Worm (Caenorhabditis elegans) whole organism, L2 larva: ENCODE results near the gene egrh-3.

Experiments used
- C34F6.9 ChIP-seq: fragments of 150-350 bp; optimal IDR thresholded peaks from 2 replicates; lab custom pipeline; 2014; ENCODE audit warnings: missing biosample characterization, missing genetic modification characterization
- F13H6.1 ChIP-seq: sonication (generic microtip); optimal IDR thresholded peaks from 2 replicates; lab custom pipeline; 2016; ENCODE audit warnings: missing genetic modification characterization, missing compliant biosample characterization
- R02D3.7 ChIP-seq: fragments of 150-350 bp; optimal IDR thresholded peaks from 2 replicates; lab custom pipeline; 2014; ENCODE audit warnings: missing biosample characterization, missing genetic modification characterization
- Y55F3AM.14 ChIP-seq: fragments of 200-800 bp; sonication (Bioruptor generic); optimal IDR thresholded peaks from 2 replicates; lab custom pipeline; 2018; ENCODE audit warnings: mild to moderate bottlenecking, missing genetic modification characterization, missing compliant biosample characterization
- ZK546.5 ChIP-seq: sonication (generic microtip); optimal IDR thresholded peaks from 2 replicates; lab custom pipeline; 2017; ENCODE audit warnings: missing biosample characterization, missing genetic modification characterization
- alr-1 ChIP-seq: fragments of 150-350 bp; optimal IDR thresholded peaks from 2 replicates; lab custom pipeline; 2014; ENCODE audit warnings: missing biosample characterization, missing genetic modification characterization
- aly-2 ChIP-seq: fragments of 150-350 bp; optimal IDR thresholded peaks from 2 replicates; lab custom pipeline; 2014; ENCODE audit warnings: missing biosample characterization, missing genetic modification characterization
- ama-1 ChIP-seq: fragments of 150-350 bp; optimal IDR thresholded peaks from 2 replicates; lab custom pipeline; 2018; ENCODE audit warnings: inconsistent platforms
- blmp-1 ChIP-seq: sonication (generic microtip); optimal IDR thresholded peaks from 2 replicates; lab custom pipeline; 2017; ENCODE audit warnings: missing genetic modification characterization, mild to moderate bottlenecking, missing compliant biosample characterization, antibody characterized with exemption, moderate library complexity; ENCODE audit not compliant: insufficient read depth
- ceh-16 ChIP-seq: fragments of 150-350 bp; optimal IDR thresholded peaks from 2 replicates; lab custom pipeline; 2014; ENCODE audit warnings: missing biosample characterization, missing genetic modification characterization
- ceh-82 ChIP-seq: fragments of 150-350 bp; optimal IDR thresholded peaks from 2 replicates; lab custom pipeline; 2014; ENCODE audit warnings: missing biosample characterization, missing genetic modification characterization
- crh-2 ChIP-seq: sonication (generic microtip); optimal IDR thresholded peaks from 2 replicates; lab custom pipeline; 2017; ENCODE audit warnings: missing biosample characterization, missing genetic modification characterization
- dmd-4 ChIP-seq: sonication (generic microtip); optimal IDR thresholded peaks from 2 replicates; lab custom pipeline; 2017; ENCODE audit warnings: missing biosample characterization, missing genetic modification characterization
- egl-27 ChIP-seq: sonication (generic microtip); optimal IDR thresholded peaks from 3 replicates; lab custom pipeline; 2017; ENCODE audit warnings: missing biosample characterization, missing genetic modification reagents, missing genetic modification characterization
- elt-1 ChIP-seq: fragments of 150-350 bp; optimal IDR thresholded peaks from 2 replicates; lab custom pipeline; 2014; ENCODE audit warnings: missing biosample characterization, missing genetic modification characterization
- elt-3 ChIP-seq: sonication (generic microtip); optimal IDR thresholded peaks from 2 replicates; lab custom pipeline; 2017; ENCODE audit warnings: missing biosample characterization, missing genetic modification characterization
- gmeb-1 ChIP-seq: fragments of 150-350 bp; optimal IDR thresholded peaks from 2 replicates; lab custom pipeline; 2014; ENCODE audit warnings: missing biosample characterization, missing genetic modification characterization
- lin-11 ChIP-seq: fragments of 150-350 bp; sonication (generic microtip); optimal IDR thresholded peaks from 2 replicates; lab custom pipeline; 2014; ENCODE audit warnings: missing biosample characterization, missing genetic modification characterization, inconsistent platforms, mixed read lengths
- lin-13 ChIP-seq: fragments of 150-350 bp; optimal IDR thresholded peaks from 2 replicates; lab custom pipeline; 2014; ENCODE audit warnings: missing biosample characterization, missing genetic modification reagents, missing genetic modification characterization
- lin-39 ChIP-seq: fragments of 150-350 bp; optimal IDR thresholded peaks from 2 replicates; lab custom pipeline; 2014; ENCODE audit warnings: missing biosample characterization, missing genetic modification reagents, missing genetic modification characterization
- lsy-2 ChIP-seq, 2 experiments: fragments of 150-350 bp in 1 of 2; sonication (generic microtip) in 1 of 2; optimal IDR thresholded peaks; 2 replicates each; lab custom pipeline; 2014 to 2017; ENCODE audit warnings: missing biosample characterization in 2 of 2, missing genetic modification characterization in 2 of 2
- mab-5 ChIP-seq: fragments of 150-350 bp; optimal IDR thresholded peaks from 2 replicates; lab custom pipeline; 2014; ENCODE audit warnings: missing biosample characterization, missing genetic modification characterization
- mbf-1 ChIP-seq: sonication (generic microtip); optimal IDR thresholded peaks from 2 replicates; lab custom pipeline; 2017; ENCODE audit warnings: missing biosample characterization, missing genetic modification characterization
- mdl-1 ChIP-seq, 2 experiments: fragments of 150-350 bp in 1 of 2; sonication (generic microtip) in 1 of 2; optimal IDR thresholded peaks; 2 replicates each; lab custom pipeline; 2017; ENCODE audit warnings: missing biosample characterization in 2 of 2, missing genetic modification characterization in 2 of 2
- nhr-10 ChIP-seq: sonication (generic microtip); optimal IDR thresholded peaks from 2 replicates; lab custom pipeline; 2017; ENCODE audit warnings: missing biosample characterization, missing genetic modification characterization
- nhr-11 ChIP-seq: fragments of 150-350 bp; optimal IDR thresholded peaks from 2 replicates; lab custom pipeline; 2014; ENCODE audit warnings: missing biosample characterization, missing genetic modification characterization
- nhr-12 ChIP-seq: fragments of 150-350 bp; optimal IDR thresholded peaks from 2 replicates; lab custom pipeline; 2014; ENCODE audit warnings: missing biosample characterization, missing genetic modification characterization
- nhr-129 ChIP-seq: fragments of 150-350 bp; optimal IDR thresholded peaks from 2 replicates; lab custom pipeline; 2014; ENCODE audit warnings: missing biosample characterization, missing genetic modification characterization
- nhr-21 ChIP-seq: fragments of 150-350 bp; optimal IDR thresholded peaks from 2 replicates; lab custom pipeline; 2014; ENCODE audit warnings: missing biosample characterization, missing genetic modification characterization
- nhr-23 ChIP-seq: fragments of 150-350 bp; optimal IDR thresholded peaks from 2 replicates; lab custom pipeline; 2014; ENCODE audit warnings: missing biosample characterization, missing genetic modification reagents, missing genetic modification characterization
- nhr-237 ChIP-seq: fragments of 150-350 bp; optimal IDR thresholded peaks from 2 replicates; lab custom pipeline; 2014; ENCODE audit warnings: missing biosample characterization, missing genetic modification characterization
- nhr-25 ChIP-seq: fragments of 150-350 bp; sonication (generic microtip); optimal IDR thresholded peaks from 3 replicates; lab custom pipeline; 2014; ENCODE audit warnings: missing biosample characterization, missing genetic modification characterization
- nhr-6 ChIP-seq: fragments of 150-350 bp; optimal IDR thresholded peaks from 2 replicates; lab custom pipeline; 2014; ENCODE audit warnings: missing biosample characterization, missing genetic modification characterization
- nhr-77 ChIP-seq: fragments of 150-350 bp; optimal IDR thresholded peaks from 2 replicates; lab custom pipeline; 2014; ENCODE audit warnings: missing biosample characterization, missing genetic modification characterization
- peb-1 ChIP-seq: fragments of 150-350 bp; optimal IDR thresholded peaks from 2 replicates; lab custom pipeline; 2014; ENCODE audit warnings: missing biosample characterization, missing genetic modification characterization
- sem-4 ChIP-seq: fragments of 150-350 bp; optimal IDR thresholded peaks from 2 replicates; lab custom pipeline; 2014; ENCODE audit warnings: missing biosample characterization, missing genetic modification reagents, missing genetic modification characterization
- skn-1 ChIP-seq: sonication (generic microtip); optimal IDR thresholded peaks from 2 replicates; lab custom pipeline; 2017; ENCODE audit warnings: missing biosample characterization, missing genetic modification characterization
- sma-3 ChIP-seq: sonication (generic microtip); optimal IDR thresholded peaks from 2 replicates; lab custom pipeline; 2016; ENCODE audit warnings: missing genetic modification reagents, missing genetic modification characterization, missing compliant biosample characterization
- sma-9 ChIP-seq, 2 experiments: fragments of 150-350 bp in 1 of 2; sonication (generic microtip) in 1 of 2; optimal IDR thresholded peaks; 2 replicates each; lab custom pipeline; 2014 to 2016; ENCODE audit warnings: missing genetic modification characterization in 2 of 2, mild to moderate bottlenecking in 1 of 2, missing biosample characterization in 1 of 2, missing compliant biosample characterization in 1 of 2, missing genetic modification reagents in 1 of 2, moderate library complexity in 1 of 2
- snpc-4 ChIP-seq: fragments of 150-350 bp; optimal IDR thresholded peaks from 2 replicates; lab custom pipeline; 2014; ENCODE audit warnings: missing biosample characterization, missing genetic modification characterization
- unc-55 ChIP-seq: fragments of 150-350 bp; sonication (generic microtip); optimal IDR thresholded peaks from 3 replicates; lab custom pipeline; 2014; ENCODE audit warnings: missing biosample characterization, missing genetic modification reagents, missing genetic modification characterization
- zag-1 ChIP-seq: fragments of 150-350 bp; optimal IDR thresholded peaks from 2 replicates; lab custom pipeline; 2014; ENCODE audit warnings: missing biosample characterization, missing genetic modification characterization
- ztf-11 ChIP-seq: sonication (generic microtip); optimal IDR thresholded peaks from 2 replicates; lab custom pipeline; 2017; ENCODE audit warnings: missing biosample characterization, missing genetic modification characterization
- ztf-4 ChIP-seq: fragments of 150-350 bp; optimal IDR thresholded peaks from 2 replicates; lab custom pipeline; 2014; ENCODE audit warnings: missing biosample characterization, missing genetic modification characterization

egrh-3 gene

ce11 chrIV:2710203-2710935 is 21.8 kb upstream of the egrh-3 start, which contains the start of gene Y94H6A.10:
Y94H6A.10 (minus strand) TSS chrIV:2710666.
- TF ChIP-seq ceh-82 (no peak), elt-1 (no peak), sem-4 (tag; lab: Kevin White, UChicago) (no peak), ama-1 (peak; percentile 40), mab-5 (tag; lab: Kevin White, UChicago) (no peak), nhr-10 (tag; lab: Kevin White, UChicago) (no peak), nhr-129 (tag; lab: Kevin White, UChicago) (no peak), R02D3.7 (no peak)

- TF ChIP-seq alr-1: no peak
- no peak for TF ChIP-seq R02D3.7
- TF ChIP-seq nhr-10 (tag; lab: Kevin White, UChicago): no peak
- TF ChIP-seq peb-1 (tag; lab: Kevin White, UChicago): no peak
- no peak for TF ChIP-seq nhr-23 (tag; lab: Kevin White, UChicago)
- TF ChIP-seq lin-13 (GFP tag; lab: Kevin White, UChicago): no peak
- peak; percentile 46 for TF ChIP-seq ztf-4 (tag; lab: Kevin White, UChicago)
- TF ChIP-seq nhr-77 (tag; lab: Kevin White, UChicago): no peak
- no peak for TF ChIP-seq elt-1
- peak in 1 of 2 experiments; percentile 20 for TF ChIP-seq lsy-2 (tag; optimal IDR thresholded peaks at IDR 0.05; lab: Kevin White, UChicago)
- no peak for TF ChIP-seq sem-4 (tag; lab: Kevin White, UChicago)
- no peak for TF ChIP-seq nhr-25 (tag; lab: Kevin White, UChicago)
- no peak for TF ChIP-seq Y55F3AM.14 (GFP tag; lab: Kevin White, UChicago)
- TF ChIP-seq sma-9 (GFP tag; optimal IDR thresholded peaks at IDR 0.05; lab: Kevin White, UChicago): no peak
- no peak for TF ChIP-seq sma-9 (tag; optimal IDR thresholded peaks at IDR 0.05; lab: Kevin White, UChicago)
- TF ChIP-seq ama-1: no peak
- no peak for TF ChIP-seq aly-2 (tag; lab: Kevin White, UChicago)
- TF ChIP-seq nhr-6: no peak
- TF ChIP-seq C34F6.9 (tag; lab: Kevin White, UChicago): no peak
- peak; percentile 25 for TF ChIP-seq unc-55
- no peak for TF ChIP-seq skn-1 (tag; lab: Kevin White, UChicago)
- TF ChIP-seq mbf-1 (tag; lab: Kevin White, UChicago): no peak
- TF ChIP-seq gmeb-1: peak; percentile 12
- TF ChIP-seq dmd-4 (tag; lab: Kevin White, UChicago): no peak
- no peak for TF ChIP-seq nhr-12
These were observed 21.1 kb upstream of the egrh-3 start for ce11 chrIV:2709590-2710201.

ce11 chrIV:2708329-2708965 is 19.9 kb upstream of the egrh-3 start:
- TF ChIP-seq F13H6.1 (tag; lab: Kevin White, UChicago) (peak; percentile 87), peb-1 (tag; lab: Kevin White, UChicago) (no peak), R02D3.7 (no peak), nhr-12 (no peak), nhr-129 (tag; lab: Kevin White, UChicago) (peak; percentile 88), ceh-82 (peak; percentile 16), ceh-16 (tag; lab: Kevin White, UChicago) (no peak), egl-27 (tag; lab: Kevin White, UChicago) (peak; percentile 58), snpc-4 (peak; percentile 12), ztf-11 (tag; lab: Kevin White, UChicago) (no peak), ama-1 (peak; percentile 8), zag-1 (tag; lab: Kevin White, UChicago) (peak; percentile 17), nhr-10 (tag; lab: Kevin White, UChicago) (no peak), ztf-4 (tag; lab: Kevin White, UChicago) (peak; percentile 74), elt-3 (tag; lab: Kevin White, UChicago) (no peak), elt-1 (no peak), lin-11 (tag; lab: Kevin White, UChicago) (peak; percentile 76), mdl-1 (tag; optimal IDR thresholded peaks at IDR 0.05; lab: Kevin White, UChicago) (peak; percentile 81 to 91), nhr-21 (peak; percentile 85), alr-1 (no peak), lin-39 (tag; lab: Kevin White, UChicago) (no peak), gmeb-1 (peak; percentile 64), unc-55 (peak; percentile 89), nhr-6 (peak; percentile 28), nhr-25 (tag; lab: Kevin White, UChicago) (peak; percentile 73), nhr-23 (tag; lab: Kevin White, UChicago) (no peak), ZK546.5 (tag; lab: Kevin White, UChicago) (peak; percentile 11), sma-9 (GFP tag; optimal IDR thresholded peaks at IDR 0.05; lab: Kevin White, UChicago) (peak; percentile 89), sma-9 (tag; optimal IDR thresholded peaks at IDR 0.05; lab: Kevin White, UChicago) (no peak), skn-1 (tag; lab: Kevin White, UChicago) (no peak), nhr-237 (tag; lab: Kevin White, UChicago) (no peak), nhr-11 (tag; lab: Kevin White, UChicago) (no peak), lsy-2 (tag; optimal IDR thresholded peaks at IDR 0.05; lab: Kevin White, UChicago) (peak; percentile 46 to 88), blmp-1 (peak; percentile 1), crh-2 (tag; lab: Kevin White, UChicago) (peak; percentile 87), sma-3 (GFP tag; lab: Kevin White, UChicago) (peak; percentile 77)
